Worm (Caenorhabditis elegans) whole organism, L1 larva: Measurements from ENCODE around the gene prx-6.
A peak's percentile ranks its signal among the peaks of the same experiment; 100 is the strongest.

Experiments used
- F16B12.6 ChIP-seq: fragments of 150-350 bp; optimal IDR thresholded peaks from 2 replicates; lab custom pipeline; 2014; ENCODE audit warnings: missing biosample characterization, missing genetic modification characterization
- Y116A8C.19 ChIP-seq: sonication (generic microtip); optimal IDR thresholded peaks from 2 replicates; lab custom pipeline; 2016; ENCODE audit warnings: missing compliant biosample characterization, missing genetic modification characterization, borderline replicate concordance
- aly-2 ChIP-seq: fragments of 150-350 bp; optimal IDR thresholded peaks from 2 replicates; lab custom pipeline; 2014; ENCODE audit warnings: missing biosample characterization, missing genetic modification characterization
- ceh-63 ChIP-seq: fragments of 200-800 bp; sonication (Bioruptor generic); optimal IDR thresholded peaks from 2 replicates; lab custom pipeline; 2018; ENCODE audit warnings: mild to moderate bottlenecking, missing genetic modification characterization, missing compliant biosample characterization
- ceh-82 ChIP-seq, 3 experiments: fragments of 150-350 bp in 1 of 3; sonication (generic microtip) in 2 of 3; optimal IDR thresholded peaks; 2 replicates each; lab custom pipeline; 2014 to 2017; ENCODE audit warnings: missing biosample characterization in 3 of 3, missing genetic modification characterization in 3 of 3
- ceh-88 ChIP-seq: fragments of 200-800 bp; sonication (Bioruptor generic); IDR thresholded peaks from 2 replicates; pipeline ENCODE4 v1.3.6; 2022; ENCODE audit warnings: missing genetic modification characterization, missing compliant biosample characterization
- ceh-90 ChIP-seq: sonication (generic microtip); optimal IDR thresholded peaks from 2 replicates; lab custom pipeline; 2016; ENCODE audit warnings: missing genetic modification characterization, missing compliant biosample characterization
- ces-1 ChIP-seq: fragments of 150-350 bp; optimal IDR thresholded peaks from 2 replicates; lab custom pipeline; 2014; ENCODE audit warnings: missing biosample characterization, missing genetic modification reagents, missing genetic modification characterization
- dsc-1 ChIP-seq: sonication (generic microtip); optimal IDR thresholded peaks from 2 replicates; lab custom pipeline; 2016; ENCODE audit warnings: mild to moderate bottlenecking, missing genetic modification characterization, missing compliant biosample characterization
- egl-13 ChIP-seq: sonication (generic microtip); optimal IDR thresholded peaks from 2 replicates; lab custom pipeline; 2016; ENCODE audit warnings: missing genotype, missing genetic modification reagents, missing genetic modification characterization, missing compliant biosample characterization
- elt-2 ChIP-seq: sonication (generic microtip); optimal IDR thresholded peaks from 2 replicates; lab custom pipeline; 2016; ENCODE audit warnings: missing genetic modification characterization, mild to moderate bottlenecking, inconsistent platforms, missing compliant biosample characterization, missing genetic modification reagents
- elt-3 ChIP-seq, 6 experiments: fragments of 150-350 bp in 1 of 6; sonication (generic microtip); optimal IDR thresholded peaks; 2 replicates each; lab custom pipeline; 2017 to 2018; ENCODE audit warnings: missing biosample characterization in 6 of 6, missing genetic modification characterization in 6 of 6, inconsistent platforms in 1 of 6
- ets-5 ChIP-seq: fragments of 200-800 bp; sonication (Bioruptor generic); IDR thresholded peaks from 2 replicates; pipeline ENCODE4 v1.3.6; 2022; ENCODE audit warnings: missing genetic modification characterization, missing compliant biosample characterization
- fkh-8 ChIP-seq: sonication (generic microtip); optimal IDR thresholded peaks from 2 replicates; lab custom pipeline; 2016; ENCODE audit warnings: mild to moderate bottlenecking, missing genetic modification characterization, missing compliant biosample characterization
- grh-1 ChIP-seq: fragments of 200-800 bp; sonication (Bioruptor generic); IDR thresholded peaks from 2 replicates; pipeline ENCODE4 v1.3.6; 2022; ENCODE audit warnings: missing genetic modification reagents, missing genetic modification characterization, missing compliant biosample characterization
- hlh-17 ChIP-seq: fragments of 200-800 bp; sonication (Bioruptor generic); optimal IDR thresholded peaks from 2 replicates; lab custom pipeline; 2018; ENCODE audit warnings: missing genetic modification characterization, mild to moderate bottlenecking, missing compliant biosample characterization, moderate library complexity, borderline replicate concordance
- hlh-4 ChIP-seq: sonication (generic microtip); optimal IDR thresholded peaks from 2 replicates; lab custom pipeline; 2016; ENCODE audit warnings: mild to moderate bottlenecking, missing genetic modification characterization, missing compliant biosample characterization
- irx-1 ChIP-seq: sonication (generic microtip); optimal IDR thresholded peaks from 2 replicates; lab custom pipeline; 2016; ENCODE audit warnings: missing genetic modification characterization, missing compliant biosample characterization
- jun-1 ChIP-seq: fragments of 150-350 bp; optimal IDR thresholded peaks from 2 replicates; lab custom pipeline; 2014; ENCODE audit warnings: missing biosample characterization, missing genetic modification reagents, missing genetic modification characterization
- lin-14 ChIP-seq: fragments of 200-800 bp; sonication (Bioruptor generic); optimal IDR thresholded peaks from 2 replicates; lab custom pipeline; 2018; ENCODE audit warnings: mild to moderate bottlenecking, missing genetic modification characterization, moderate library complexity, missing compliant biosample characterization
- lin-15B ChIP-seq: fragments of 150-350 bp; sonication (generic microtip); optimal IDR thresholded peaks from 3 replicates; lab custom pipeline; 2014; ENCODE audit warnings: missing biosample characterization, missing genetic modification characterization
- lin-35 ChIP-seq, 2 experiments: fragments of 150-350 bp; optimal IDR thresholded peaks; 2 replicates each; lab custom pipeline; 2014; ENCODE audit warnings: missing biosample characterization in 2 of 2, missing genetic modification characterization in 2 of 2, missing genetic modification reagents in 2 of 2
- mdl-1 ChIP-seq, 2 experiments: fragments of 150-350 bp; optimal IDR thresholded peaks; 2 replicates each; lab custom pipeline; 2014 to 2017; ENCODE audit warnings: missing biosample characterization in 2 of 2, missing genetic modification characterization in 2 of 2, inconsistent platforms in 1 of 2
- nhr-12 ChIP-seq: sonication (generic microtip); optimal IDR thresholded peaks from 2 replicates; lab custom pipeline; 2017; ENCODE audit warnings: missing biosample characterization, missing genetic modification characterization
- nhr-237 ChIP-seq: fragments of 150-350 bp; optimal IDR thresholded peaks from 2 replicates; lab custom pipeline; 2014; ENCODE audit warnings: missing biosample characterization, missing genetic modification characterization
- nhr-47 ChIP-seq: sonication (generic microtip); optimal IDR thresholded peaks from 2 replicates; lab custom pipeline; 2016; ENCODE audit warnings: mild to moderate bottlenecking, missing genetic modification characterization, moderate library complexity, missing compliant biosample characterization
- nhr-71 ChIP-seq: sonication (generic microtip); optimal IDR thresholded peaks from 2 replicates; lab custom pipeline; 2016; ENCODE audit warnings: mild to moderate bottlenecking, missing genetic modification characterization, moderate library complexity, missing compliant biosample characterization
- nhr-76 ChIP-seq: sonication (generic microtip); optimal IDR thresholded peaks from 2 replicates; lab custom pipeline; 2017; ENCODE audit warnings: missing biosample characterization, missing genetic modification characterization
- nhr-84 ChIP-seq: sonication (generic microtip); optimal IDR thresholded peaks from 2 replicates; lab custom pipeline; 2017; ENCODE audit warnings: missing biosample characterization, missing genetic modification characterization
- nhr-85 ChIP-seq: sonication (generic microtip); peaks from one replicate; lab custom pipeline; 2016; ENCODE audit warnings: missing genetic modification characterization, inconsistent platforms, missing compliant biosample characterization
- pag-3 ChIP-seq: sonication (generic microtip); optimal IDR thresholded peaks from 2 replicates; lab custom pipeline; 2017; ENCODE audit warnings: missing genetic modification characterization, mild to moderate bottlenecking, missing compliant biosample characterization, antibody characterized with exemption, borderline replicate concordance; ENCODE audit not compliant: insufficient read depth
- pax-3 ChIP-seq: fragments of 200-800 bp; sonication (Bioruptor generic); optimal IDR thresholded peaks from 2 replicates; lab custom pipeline; 2018; ENCODE audit warnings: mild to moderate bottlenecking, missing genetic modification characterization, moderate library complexity, missing compliant biosample characterization
- pqm-1 ChIP-seq: sonication (generic microtip); optimal IDR thresholded peaks from 3 replicates; lab custom pipeline; 2017; ENCODE audit warnings: missing biosample characterization, missing genetic modification characterization
- skn-1 ChIP-seq: fragments of 150-350 bp; optimal IDR thresholded peaks from 2 replicates; lab custom pipeline; 2014; ENCODE audit warnings: missing biosample characterization, missing genetic modification characterization
- snpc-4 ChIP-seq: fragments of 150-350 bp; optimal IDR thresholded peaks from 2 replicates; lab custom pipeline; 2014; ENCODE audit warnings: missing biosample characterization, missing genetic modification characterization
- sox-4 ChIP-seq: sonication (generic microtip); optimal IDR thresholded peaks from 2 replicates; lab custom pipeline; 2016; ENCODE audit warnings: missing genetic modification characterization, missing compliant biosample characterization
- sptf-1 ChIP-seq: fragments of 150-350 bp; optimal IDR thresholded peaks from 2 replicates; lab custom pipeline; 2014; ENCODE audit warnings: missing biosample characterization, missing genetic modification characterization
- swsn-7 ChIP-seq: sonication (generic microtip); optimal IDR thresholded peaks from 2 replicates; lab custom pipeline; 2016; ENCODE audit warnings: missing genetic modification characterization, missing compliant biosample characterization
- tlp-1 ChIP-seq: fragments of 150-350 bp; optimal IDR thresholded peaks from 2 replicates; lab custom pipeline; 2014; ENCODE audit warnings: missing biosample characterization, missing genetic modification characterization
- unc-30 ChIP-seq: sonication (generic microtip); optimal IDR thresholded peaks from 2 replicates; lab custom pipeline; 2017; ENCODE audit warnings: missing biosample characterization, missing genetic modification characterization
- unc-86 ChIP-seq: sonication (generic microtip); optimal IDR thresholded peaks from 2 replicates; lab custom pipeline; 2016; ENCODE audit warnings: missing genetic modification characterization, missing compliant biosample characterization
- vab-15 ChIP-seq: sonication (generic microtip); optimal IDR thresholded peaks from 2 replicates; lab custom pipeline; 2017; ENCODE audit warnings: missing genotype, mild to moderate bottlenecking, missing genetic modification characterization, missing compliant biosample characterization
- zip-4 ChIP-seq: fragments of 200-800 bp; sonication (Bioruptor generic); optimal IDR thresholded peaks from 2 replicates; lab custom pipeline; 2018; ENCODE audit warnings: mild to moderate bottlenecking, missing genetic modification characterization, moderate library complexity, missing compliant biosample characterization

Gene prx-6

ce11 chrV:4686680-4687470 is 33.0 kb downstream of the prx-6 start, which contains the start of gene taf-10 (continued):
- TF ChIP-seq lin-15B (tag; lab: Kevin White, UChicago): peak; percentile 9
- peak; percentile 45 to 75 for TF ChIP-seq lin-35 (GFP tag; optimal IDR thresholded peaks at IDR 0.05; lab: Kevin White, UChicago)
- TF ChIP-seq nhr-12: no peak
- no peak for TF ChIP-seq ets-5
- peak; percentile 51 for TF ChIP-seq grh-1 (GFP tag; lab: Robert Waterston, UW)
- peak; percentile 61 for TF ChIP-seq swsn-7 (tag; lab: Kevin White, UChicago)
- no peak for TF ChIP-seq sptf-1
- peak; percentile 75 for TF ChIP-seq lin-14

- TF ChIP-seq skn-1 (no peak), aly-2 (tag; lab: Kevin White, UChicago) (no peak), egl-13 (tag; lab: Kevin White, UChicago) (no peak), vab-15 (tag; lab: Kevin White, UChicago) (no peak), nhr-84 (no peak), jun-1 (no peak), snpc-4 (tag; lab: Kevin White, UChicago) (no peak), irx-1 (tag; lab: Kevin White, UChicago) (no peak), pag-3 (no peak), tlp-1 (tag; lab: Kevin White, UChicago) (no peak), sox-4 (tag; lab: Kevin White, UChicago) (no peak), ceh-88 (GFP tag; lab: Robert Waterston, UW) (no peak), nhr-85 (tag; lab: Kevin White, UChicago) (no peak), Y116A8C.19 (no peak), ceh-82 (tag; optimal IDR thresholded peaks at IDR 0.05; lab: Kevin White, UChicago) (no peak)
These were observed 35.8 kb downstream of the prx-6 start for ce11 chrV:4684137-4684536.

- TF ChIP-seq pax-3 (tag; lab: Kevin White, UChicago) (peak; percentile 39), fkh-8 (peak; percentile 15), ces-1 (GFP tag; lab: Kevin White, UChicago) (no peak), dsc-1 (tag; lab: Kevin White, UChicago) (peak; percentile 27)
These were observed 38.2 kb downstream of the prx-6 start, which contains the start of gene K03B4.4 for ce11 chrV:4681670-4682069. TSS of gene K03B4.4 (plus strand) at chrV:4681970.

ce11 chrV:4676812-4677211 is 43.1 kb downstream of the prx-6 start:
- TF ChIP-seq nhr-47 (tag; lab: Kevin White, UChicago) (no peak), egl-13 (tag; lab: Kevin White, UChicago) (no peak), nhr-237 (tag; lab: Kevin White, UChicago) (no peak), elt-3 (tag; optimal IDR thresholded peaks at IDR 0.05; lab: Kevin White, UChicago) (no peak), unc-86 (tag; lab: Kevin White, UChicago) (no peak), ceh-63 (GFP tag; lab: Kevin White, UChicago) (no peak), nhr-76 (no peak), unc-30 (tag; lab: Kevin White, UChicago) (no peak), mdl-1 (tag; optimal IDR thresholded peaks at IDR 0.05; lab: Kevin White, UChicago) (no peak)
- TF ChIP-seq, all 84 proteins: peak for 0

ce11 chrV:4676092-4676491 is 43.8 kb downstream of the prx-6 start, which contains the start of gene K03B4.6:
TSS of gene K03B4.6 (minus strand) at chrV:4676192.
- TF ChIP-seq grh-1 (GFP tag; lab: Robert Waterston, UW): no peak
- no peak for TF ChIP-seq zip-4
- no peak for TF ChIP-seq nhr-71 (tag; lab: Kevin White, UChicago)
- no peak for TF ChIP-seq hlh-4 (tag; lab: Kevin White, UChicago)
- no peak for TF ChIP-seq sox-4 (tag; lab: Kevin White, UChicago)
- TF ChIP-seq nhr-84: no peak
- TF ChIP-seq hlh-17 (GFP tag; lab: Kevin White, UChicago): no peak
- TF ChIP-seq elt-2 (tag; lab: Kevin White, UChicago): no peak
- TF ChIP-seq F16B12.6 (tag; lab: Kevin White, UChicago): no peak
- no peak for TF ChIP-seq pqm-1
- TF ChIP-seq ceh-90 (tag; lab: Kevin White, UChicago): no peak
- TF ChIP-seq dsc-1 (tag; lab: Kevin White, UChicago): no peak
- no peak for TF ChIP-seq nhr-76
